Fruit fly (Drosophila melanogaster) whole organism, adult: ENCODE results near the gene Targ1.

Experiments used
- CG11617 ChIP-seq: fragments of 200-800 bp; sonication (Bioruptor generic); optimal IDR thresholded peaks from 2 replicates; lab custom pipeline; 2017; ENCODE audit warnings: mild to moderate bottlenecking, missing biosample characterization, missing genetic modification reagents, missing genetic modification characterization
- CG12768 ChIP-seq: fragments of 200-800 bp; sonication (Bioruptor generic); optimal IDR thresholded peaks from 2 replicates; lab custom pipeline; 2017; ENCODE audit warnings: missing biosample characterization, missing genetic modification characterization, mild to moderate bottlenecking, moderate library complexity, missing genetic modification reagents
- CG14711 ChIP-seq: fragments of 200-800 bp; sonication (Bioruptor generic); optimal IDR thresholded peaks from 2 replicates; lab custom pipeline; 2018; ENCODE audit warnings: missing biosample characterization, mild to moderate bottlenecking, missing genetic modification characterization, moderate library complexity
- CG1620 ChIP-seq: fragments of 200-800 bp; sonication (Bioruptor generic); optimal IDR thresholded peaks from 2 replicates; lab custom pipeline; 2016; ENCODE audit warnings: missing biosample characterization, missing genetic modification characterization
- CG33017 ChIP-seq: fragments of 200-800 bp; sonication (Bioruptor generic); optimal IDR thresholded peaks from 2 replicates; lab custom pipeline; 2018; ENCODE audit warnings: missing biosample characterization, mild to moderate bottlenecking, missing genetic modification characterization, moderate library complexity
- CG5204 ChIP-seq: fragments of 200-800 bp; sonication (Bioruptor generic); optimal IDR thresholded peaks from 2 replicates; lab custom pipeline; 2016; ENCODE audit warnings: missing biosample characterization, missing genetic modification characterization
- CG7045 ChIP-seq: fragments of 200-800 bp; sonication (Bioruptor generic); optimal IDR thresholded peaks from 2 replicates; lab custom pipeline; 2017; ENCODE audit warnings: missing biosample characterization, mild to moderate bottlenecking, missing genetic modification characterization
- CG7101 ChIP-seq: fragments of 200-800 bp; sonication (Bioruptor generic); optimal IDR thresholded peaks from 2 replicates; lab custom pipeline; 2018; ENCODE audit warnings: missing biosample characterization, mild to moderate bottlenecking, missing genetic modification characterization, moderate library complexity
- Clk ChIP-seq: fragments of 200-800 bp; sonication (Bioruptor generic); optimal IDR thresholded peaks from 2 replicates; lab custom pipeline; 2017; ENCODE audit warnings: missing biosample characterization, missing genetic modification characterization
- Crg-1 ChIP-seq: fragments of 200-800 bp; sonication (Bioruptor generic); optimal IDR thresholded peaks from 2 replicates; lab custom pipeline; 2016; ENCODE audit warnings: missing biosample characterization, missing genetic modification characterization
- Hr96 ChIP-seq: fragments of 200-800 bp; sonication (Bioruptor generic); optimal IDR thresholded peaks from 2 replicates; lab custom pipeline; 2016; ENCODE audit warnings: missing biosample characterization, missing genetic modification characterization
- Mnt ChIP-seq: fragments of 200-800 bp; sonication (Bioruptor generic); optimal IDR thresholded peaks from 2 replicates; lab custom pipeline; 2016; ENCODE audit warnings: missing biosample characterization, mild to moderate bottlenecking, missing genetic modification characterization
- bab1 ChIP-seq: fragments of 200-800 bp; sonication (Bioruptor generic); optimal IDR thresholded peaks from 3 replicates; lab custom pipeline; 2019; ENCODE audit warnings: missing biosample characterization, mild to moderate bottlenecking, missing genetic modification characterization, moderate library complexity
- cic ChIP-seq: fragments of 200-800 bp; sonication (Bioruptor generic); optimal IDR thresholded peaks from 2 replicates; lab custom pipeline; 2017; ENCODE audit warnings: missing biosample characterization, mild to moderate bottlenecking, missing genetic modification characterization, moderate library complexity
- cnc ChIP-seq, 2 experiments: fragments of >200 bp; optimal IDR thresholded peaks; 2 replicates each; lab custom pipeline; 2017
- kay ChIP-seq: fragments of 200-800 bp; sonication (Bioruptor generic); peaks from one replicate; lab custom pipeline; 2016; ENCODE audit warnings: missing biosample characterization, missing genetic modification characterization, borderline replicate concordance
- ovo ChIP-seq: fragments of 200-800 bp; sonication (Bioruptor generic); optimal IDR thresholded peaks from 2 replicates; lab custom pipeline; 2016; ENCODE audit warnings: missing biosample characterization, missing genetic modification characterization
- pad ChIP-seq: fragments of 200-800 bp; sonication (Bioruptor generic); optimal IDR thresholded peaks from 3 replicates; lab custom pipeline; 2017; ENCODE audit warnings: missing biosample characterization, missing genetic modification characterization, mild to moderate bottlenecking, moderate library complexity, missing genetic modification reagents
- tj ChIP-seq: fragments of 200-800 bp; sonication (Bioruptor generic); optimal IDR thresholded peaks from 3 replicates; lab custom pipeline; 2017; ENCODE audit warnings: missing biosample characterization, mild to moderate bottlenecking, missing genetic modification characterization, moderate library complexity
- toe ChIP-seq: fragments of 200-800 bp; sonication (Bioruptor generic); optimal IDR thresholded peaks from 2 replicates; lab custom pipeline; 2016; ENCODE audit warnings: missing biosample characterization, missing genetic modification characterization

Gene Targ1

DNA sequence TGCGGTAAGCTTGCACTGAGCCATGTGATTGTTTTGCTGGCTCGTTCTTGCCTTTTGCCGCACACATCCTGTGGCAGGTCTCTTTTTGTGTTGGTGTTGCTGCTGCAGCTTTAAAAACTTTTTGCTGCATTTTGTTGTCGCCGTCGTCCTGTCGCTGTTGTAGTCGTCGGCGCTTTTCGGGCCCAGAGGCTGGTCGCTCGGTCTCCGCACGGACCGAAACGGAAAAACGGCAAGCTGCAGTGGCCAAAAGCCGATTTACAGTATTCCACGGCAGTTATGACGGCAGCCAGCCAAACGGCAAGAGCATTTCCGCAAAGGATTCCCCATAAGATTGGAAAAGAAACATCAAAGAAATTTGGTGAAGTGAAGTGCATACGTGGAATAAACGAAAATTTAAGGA lies 17.4 kb upstream of the Targ1 start, which contains the start of gene CG43219:
Gene CG43219, plus strand, starts transcription at position 301 of the 400 bp plus-strand sequence.
- TF ChIP-seq CG12768 (GFP tag; lab: Kevin White, UChicago) (no peak), CG33017 (no peak), CG7045 (no peak), cic (GFP tag; lab: Kevin White, UChicago) (no peak), kay (GFP tag; lab: Kevin White, UChicago) (no peak), CG1620 (no peak), CG11617 (GFP tag; lab: Kevin White, UChicago) (no peak), toe (GFP tag; lab: Kevin White, UChicago) (no peak), tj (GFP tag; lab: Kevin White, UChicago) (no peak), CG5204 (GFP tag; lab: Kevin White, UChicago) (no peak), cnc (optimal IDR thresholded peaks at IDR 0.05; lab: Kevin White, UChicago) (no peak), Crg-1 (GFP tag; lab: Kevin White, UChicago) (no peak), Hr96 (GFP tag; lab: Kevin White, UChicago) (no peak), CG7101 (tag; lab: Kevin White, UChicago) (no peak), bab1 (GFP tag; lab: Kevin White, UChicago) (no peak)

DNA sequence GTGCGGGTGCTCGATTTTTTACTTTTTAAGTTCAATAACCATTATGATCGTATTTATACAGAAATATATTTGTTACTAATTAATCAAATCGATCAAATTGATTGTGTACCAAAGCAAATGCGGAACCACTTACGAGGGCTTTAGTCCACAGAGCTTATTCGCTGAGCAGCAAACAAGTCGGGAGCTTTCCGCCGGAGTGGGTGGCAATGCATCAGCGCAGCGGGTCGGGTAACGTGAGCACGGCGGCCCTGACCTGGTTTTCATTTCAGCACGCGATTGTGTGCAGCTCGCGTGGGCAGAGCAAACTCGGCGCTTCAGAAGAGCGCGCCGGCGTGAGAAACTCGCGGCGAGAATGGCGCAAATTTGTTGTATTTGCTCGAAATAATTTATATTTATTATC lies 16.5 kb upstream of the Targ1 start:
- TF ChIP-seq pad (GFP tag; lab: Kevin White, UChicago) (no peak), Hr96 (GFP tag; lab: Kevin White, UChicago) (no peak), kay (GFP tag; lab: Kevin White, UChicago) (no peak), CG1620 (no peak), CG11617 (GFP tag; lab: Kevin White, UChicago) (no peak), CG7045 (no peak), cic (GFP tag; lab: Kevin White, UChicago) (peak; percentile 0)

DNA sequence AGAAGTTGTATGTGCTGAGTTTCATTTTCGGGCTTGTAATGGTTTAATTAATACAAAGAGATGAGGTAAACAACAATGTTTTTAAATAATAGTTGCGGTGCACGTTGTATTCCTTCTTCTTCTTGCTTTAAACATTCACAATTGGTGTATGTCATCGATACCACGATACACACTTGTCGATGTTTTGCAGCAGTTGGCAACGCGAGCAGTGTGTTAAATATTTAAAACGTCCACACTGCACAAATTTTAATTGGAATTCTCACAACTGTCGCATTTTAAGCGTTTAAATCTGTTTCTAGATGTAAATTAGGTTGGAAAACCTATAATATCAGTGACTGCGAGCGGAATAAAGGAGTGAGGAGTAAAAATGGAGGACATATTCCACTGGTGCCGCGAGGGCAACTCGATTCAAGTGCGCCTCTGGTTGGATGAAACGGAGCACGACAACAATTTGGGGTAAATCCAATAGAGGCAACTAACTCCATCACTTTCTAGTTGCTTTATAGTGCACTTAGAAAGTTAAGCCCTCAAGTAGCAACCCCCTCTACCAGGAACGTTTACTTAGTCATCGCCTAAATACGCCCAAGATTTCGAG lies 14.1 kb upstream of the Targ1 start, which contains the start of the genes Trmt112 and Ilk:
Gene Trmt112, minus strand, starts transcription at position 143 of the 595 bp plus-strand sequence.
Gene Ilk, plus strand, starts transcription at position 205 of the 595 bp plus-strand sequence.
- TF ChIP-seq bab1 (GFP tag; lab: Kevin White, UChicago), result peak; percentile 39
- TF ChIP-seq CG11617 (GFP tag; lab: Kevin White, UChicago), result no peak
- no peak for TF ChIP-seq CG12768 (GFP tag; lab: Kevin White, UChicago)
- TF ChIP-seq Mnt (GFP tag; lab: Kevin White, UChicago), result peak; percentile 88
- peak; percentile 1 for TF ChIP-seq tj (GFP tag; lab: Kevin White, UChicago)
- peak; percentile 5 for TF ChIP-seq CG1620

DNA sequence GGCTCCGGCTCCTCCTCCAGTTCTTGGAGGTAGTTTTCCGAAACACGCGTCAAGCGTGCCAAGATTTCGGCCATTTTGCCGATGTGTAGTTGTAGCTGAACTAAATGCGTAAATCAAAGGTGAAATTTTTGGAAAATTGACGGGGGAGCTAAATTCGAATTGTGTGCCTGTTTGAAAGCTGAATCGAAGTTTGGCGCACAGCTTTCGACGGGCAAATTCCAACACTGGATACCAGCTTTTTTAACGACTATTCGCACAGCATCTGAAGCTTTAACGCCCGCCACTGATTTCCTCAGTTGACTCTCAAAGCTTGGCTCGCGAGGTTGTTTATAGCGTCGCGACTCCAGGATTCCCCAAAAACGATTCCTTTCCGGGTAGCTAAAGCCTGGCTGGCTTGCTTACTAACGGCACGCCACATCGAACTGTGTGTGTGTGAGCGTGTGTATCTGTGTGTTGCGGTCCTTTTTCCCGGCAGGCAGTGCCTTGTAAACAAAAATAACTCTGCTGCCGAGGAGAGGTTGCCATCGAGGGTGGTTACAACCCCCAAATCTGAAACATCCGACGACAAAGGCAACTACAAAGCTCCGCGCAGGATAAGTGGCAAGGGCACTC lies 7.3 kb upstream of the Targ1 start, which contains the start of the genes CG10510 and CG10508:
Gene CG10510, minus strand, starts transcription at position 164 of the 612 bp plus-strand sequence.
Gene CG10508, plus strand, starts transcription at position 295 of the 612 bp plus-strand sequence.
- TF ChIP-seq CG7045, result no peak
- no peak for TF ChIP-seq kay (GFP tag; lab: Kevin White, UChicago)
- TF ChIP-seq Crg-1 (GFP tag; lab: Kevin White, UChicago), result no peak
- no peak for TF ChIP-seq ovo (GFP tag; lab: Kevin White, UChicago)
- TF ChIP-seq CG5204 (GFP tag; lab: Kevin White, UChicago), result no peak
- TF ChIP-seq pad (GFP tag; lab: Kevin White, UChicago), result no peak
- TF ChIP-seq toe (GFP tag; lab: Kevin White, UChicago), result no peak
- TF ChIP-seq bab1 (GFP tag; lab: Kevin White, UChicago), result no peak
- TF ChIP-seq Hr96 (GFP tag; lab: Kevin White, UChicago), result no peak
- no peak for TF ChIP-seq CG1620
- no peak for TF ChIP-seq tj (GFP tag; lab: Kevin White, UChicago)
- TF ChIP-seq Mnt (GFP tag; lab: Kevin White, UChicago), result no peak
- TF ChIP-seq CG11617 (GFP tag; lab: Kevin White, UChicago), result no peak
- TF ChIP-seq CG14711 (tag; lab: Kevin White, UChicago), result no peak
- no peak for TF ChIP-seq cic (GFP tag; lab: Kevin White, UChicago)
- no peak for TF ChIP-seq CG7101 (tag; lab: Kevin White, UChicago)
- no peak for TF ChIP-seq Clk (GFP tag; lab: Kevin White, UChicago)

DNA sequence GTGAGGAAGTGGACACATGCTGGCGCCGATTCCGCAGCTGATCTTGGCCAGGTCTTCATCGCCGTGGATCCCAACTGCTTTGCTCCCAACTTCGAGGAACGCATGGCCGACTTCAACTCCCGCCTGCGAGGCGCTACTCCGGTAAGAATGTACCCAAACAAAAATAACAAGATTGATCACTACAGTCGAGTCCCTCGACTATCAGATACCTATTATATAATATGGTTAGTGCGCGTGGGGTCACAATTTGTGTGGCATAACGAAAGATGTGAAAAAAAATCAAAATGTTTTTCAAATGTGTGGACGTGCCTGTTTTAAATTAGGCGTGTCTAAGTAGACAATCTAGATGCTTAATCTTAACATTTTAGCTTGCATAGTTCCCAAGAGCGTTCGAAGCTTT lies 3.8 kb upstream of the Targ1 start:
- TF ChIP-seq Mnt (GFP tag; lab: Kevin White, UChicago), result no peak

DNA sequence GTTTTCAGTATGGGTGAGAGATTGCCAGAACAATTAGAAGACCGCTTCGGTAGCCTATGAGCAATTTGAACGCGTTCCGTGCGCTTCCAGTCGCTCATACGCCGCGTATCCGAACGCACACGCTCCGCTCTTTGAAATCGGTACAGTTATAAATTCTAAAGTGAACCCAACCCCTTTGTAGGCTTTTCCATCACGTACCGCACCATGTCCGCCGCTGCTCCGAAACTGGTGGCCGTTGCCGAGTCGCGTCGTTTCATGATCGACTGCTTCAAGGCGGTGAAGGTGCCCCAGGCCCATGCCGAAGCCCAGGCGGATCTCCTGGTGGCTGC lies 2.8 kb upstream of the Targ1 start:
- TF ChIP-seq CG12768 (GFP tag; lab: Kevin White, UChicago) (no peak), ovo (GFP tag; lab: Kevin White, UChicago) (no peak), cnc (optimal IDR thresholded peaks at IDR 0.05; lab: Kevin White, UChicago) (no peak), CG33017 (no peak), tj (GFP tag; lab: Kevin White, UChicago) (no peak), Clk (GFP tag; lab: Kevin White, UChicago) (no peak), bab1 (GFP tag; lab: Kevin White, UChicago) (no peak), CG7045 (no peak), pad (GFP tag; lab: Kevin White, UChicago) (no peak), Mnt (GFP tag; lab: Kevin White, UChicago) (no peak), kay (GFP tag; lab: Kevin White, UChicago) (no peak), cic (GFP tag; lab: Kevin White, UChicago) (no peak), Crg-1 (GFP tag; lab: Kevin White, UChicago) (no peak), CG1620 (no peak), CG7101 (tag; lab: Kevin White, UChicago) (no peak)
